Fruit fly (Drosophila melanogaster) whole organism, prepupa: Measurements from ENCODE around the gene Rai1.

Source experiments
- CG6854 ChIP-seq: fragments of 200-800 bp; sonication (Bioruptor generic); optimal IDR thresholded peaks from 2 replicates; lab custom pipeline; 2017; ENCODE audit warnings: missing biosample characterization, mild to moderate bottlenecking, missing genetic modification characterization
- CG8319 ChIP-seq: fragments of 200-800 bp; sonication (Bioruptor generic); optimal IDR thresholded peaks from 3 replicates; lab custom pipeline; 2016; ENCODE audit warnings: missing biosample characterization, missing genetic modification characterization
- CG8632 ChIP-seq: fragments of 200-800 bp; sonication (Bioruptor generic); optimal IDR thresholded peaks from 3 replicates; lab custom pipeline; 2016; ENCODE audit warnings: missing biosample characterization, missing genetic modification characterization
- CG9139 ChIP-seq: fragments of 200-800 bp; sonication (Bioruptor generic); optimal IDR thresholded peaks from 3 replicates; lab custom pipeline; 2017; ENCODE audit warnings: missing biosample characterization, mild to moderate bottlenecking, missing genetic modification characterization
- Ets21C ChIP-seq: fragments of 200-800 bp; sonication (Bioruptor generic); optimal IDR thresholded peaks from 3 replicates; lab custom pipeline; 2016; ENCODE audit warnings: missing biosample characterization, missing genetic modification characterization
- Ets96B ChIP-seq: fragments of 200-800 bp; optimal IDR thresholded peaks from 2 replicates; lab custom pipeline; 2019; ENCODE audit warnings: missing biosample characterization, mild to moderate bottlenecking, missing genetic modification characterization, moderate library complexity
- Gug ChIP-seq: fragments of 200-800 bp; sonication (Bioruptor generic); IDR thresholded peaks from 2 replicates; pipeline ENCODE4 v1.3.6; 2022; ENCODE audit warnings: missing biosample characterization, missing genetic modification characterization
- Hr38 ChIP-seq: sonication (Bioruptor generic); optimal IDR thresholded peaks from 2 replicates; lab custom pipeline; 2016; ENCODE audit warnings: missing biosample characterization, missing genetic modification characterization
- Hr39 ChIP-seq: fragments of 200-800 bp; sonication (Bioruptor generic); optimal IDR thresholded peaks from 2 replicates; lab custom pipeline; 2016; ENCODE audit warnings: missing biosample characterization, missing genetic modification characterization
- Hr4 ChIP-seq: fragments of 200-800 bp; sonication (Bioruptor generic); optimal IDR thresholded peaks from 3 replicates; lab custom pipeline; 2016; ENCODE audit warnings: missing biosample characterization, missing genetic modification characterization
- Sox14 ChIP-seq: fragments of 200-800 bp; sonication (Bioruptor generic); optimal IDR thresholded peaks from 3 replicates; lab custom pipeline; 2016; ENCODE audit warnings: missing biosample characterization, missing genetic modification characterization
- fkh ChIP-seq: fragments of 200-800 bp; sonication (Bioruptor generic); optimal IDR thresholded peaks from 3 replicates; lab custom pipeline; 2017; ENCODE audit warnings: missing biosample characterization, mild to moderate bottlenecking, missing genetic modification characterization, moderate library complexity
- ss ChIP-seq, 2 experiments: fragments of 200-800 bp; sonication (Bioruptor generic); optimal IDR thresholded peaks; 2 replicates in 1 of 2; 3 replicates in 1 of 2; lab custom pipeline; 2017 to 2018; ENCODE audit warnings: mild to moderate bottlenecking in 2 of 2, missing biosample characterization in 2 of 2, missing genetic modification characterization in 2 of 2, moderate library complexity in 1 of 2
- vri ChIP-seq: fragments of 200-800 bp; sonication (Bioruptor generic); optimal IDR thresholded peaks from 3 replicates; lab custom pipeline; 2016; ENCODE audit warnings: missing biosample characterization, mild to moderate bottlenecking, missing genetic modification characterization

DNA sequence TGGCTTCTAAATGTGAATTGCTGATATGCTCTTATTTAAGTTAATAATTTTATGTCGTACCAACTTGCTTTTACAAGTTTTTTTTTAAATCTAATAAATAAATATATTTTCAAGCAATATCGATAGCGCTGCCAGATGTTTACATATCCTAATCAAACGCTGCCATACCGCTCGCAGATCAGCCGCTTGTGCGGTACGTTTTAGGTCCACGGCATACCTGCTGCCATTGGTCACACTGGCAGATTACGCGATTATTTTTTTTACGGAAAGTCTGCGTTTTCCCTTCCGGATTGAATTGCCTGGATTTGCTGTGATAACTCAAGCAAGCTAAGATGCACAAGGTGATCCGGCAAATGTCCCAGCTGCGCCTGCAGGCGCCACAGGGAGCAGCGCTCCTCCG lies 19.4 kb downstream of the Rai1 start, which contains the start of gene mRpL22:
- no peak for TF ChIP-seq vri
- TF ChIP-seq Hr38 (GFP tag; lab: Kevin White, UChicago): no peak
- no peak for TF ChIP-seq Sox14 (GFP tag; lab: Kevin White, UChicago)
- TF ChIP-seq fkh (GFP tag; lab: Kevin White, UChicago): no peak
- no peak for TF ChIP-seq Ets96B (tag; lab: Kevin White, UChicago)
- no peak for TF ChIP-seq CG9139
- no peak for TF ChIP-seq ss (GFP tag; optimal IDR thresholded peaks at IDR 0.05; lab: Kevin White, UChicago)
- no peak for TF ChIP-seq Hr39 (GFP tag; lab: Kevin White, UChicago)
- TF ChIP-seq Ets21C (GFP tag; lab: Kevin White, UChicago): no peak
- TF ChIP-seq CG8319: no peak
- no peak for TF ChIP-seq CG6854 (GFP tag; lab: Kevin White, UChicago)
- no peak for TF ChIP-seq Gug (GFP tag; lab: Robert Waterston, UW)
- TF ChIP-seq CG8632 (GFP tag; lab: Kevin White, UChicago): no peak
- no peak for TF ChIP-seq Hr4 (GFP tag; lab: Kevin White, UChicago)
